Fruit fly (Drosophila melanogaster): Measurements from ENCODE around the gene foxo.

The foxo gene

DNA sequence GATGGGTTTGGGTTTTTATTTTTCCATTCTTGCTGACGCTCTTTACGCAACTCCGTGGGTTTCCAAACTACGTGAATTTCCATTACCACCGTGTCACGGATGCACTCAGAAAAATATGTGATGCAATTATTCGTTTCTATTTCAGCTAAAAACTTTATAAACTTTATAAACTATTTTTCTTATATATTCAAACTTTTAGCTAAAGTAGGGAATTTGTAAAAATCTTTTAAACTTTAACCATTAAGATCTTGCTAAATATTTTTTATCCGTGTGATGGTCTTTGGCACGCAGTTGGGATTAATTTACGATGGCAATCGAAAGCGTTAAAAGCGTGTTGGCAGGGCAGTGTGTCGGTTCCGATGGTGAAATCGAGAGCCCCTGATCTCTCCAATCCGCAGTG lies 38.7 kb downstream of the foxo start:
- no peak for TF ChIP-seq CG17801 (GFP tag; optimal IDR thresholded peaks at IDR 0.05; ENCODE audit: partially characterized antibody)

dm6 chr3R:14095916-14096315 lies 39.2 kb downstream of the foxo start:
- no peak for TF ChIP-seq CG17801 (GFP tag; optimal IDR thresholded peaks at IDR 0.05; ENCODE audit: partially characterized antibody)

DNA sequence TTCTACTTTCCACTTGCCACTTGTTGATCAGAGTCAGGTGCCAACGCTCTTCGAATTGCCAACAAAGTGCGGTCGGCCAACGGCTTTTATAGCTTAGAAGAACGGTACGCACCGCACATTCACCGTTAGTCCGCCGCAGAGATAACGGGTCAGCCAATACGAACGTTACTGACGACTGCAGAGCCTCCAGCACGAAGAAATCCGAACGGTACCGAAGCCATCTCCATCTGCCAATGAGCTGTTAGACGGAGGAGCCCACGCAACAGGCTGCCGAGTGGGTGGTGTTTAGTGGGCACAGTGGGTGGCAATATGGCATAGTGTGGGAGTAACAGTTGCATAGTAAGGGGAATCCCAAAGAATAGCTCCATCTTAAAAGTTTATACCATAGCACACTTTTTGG lies 40.0 kb downstream of the foxo start, which contains the start of gene CCHa1:
Gene CCHa1 (minus strand): TSS at position 44 of the 400 bp plus-strand sequence.
- TF ChIP-seq CG17801 (GFP tag; optimal IDR thresholded peaks at IDR 0.05; ENCODE audit: partially characterized antibody), result no peak

dm6 chr3R:14097980-14098379 lies 41.2 kb downstream of the foxo start, which contains the start of gene CG9920:
Gene CG9920 (minus strand): TSS chr3R:14098080.
- no peak for TF ChIP-seq CG17801 (GFP tag; optimal IDR thresholded peaks at IDR 0.05; ENCODE audit: partially characterized antibody)

DNA sequence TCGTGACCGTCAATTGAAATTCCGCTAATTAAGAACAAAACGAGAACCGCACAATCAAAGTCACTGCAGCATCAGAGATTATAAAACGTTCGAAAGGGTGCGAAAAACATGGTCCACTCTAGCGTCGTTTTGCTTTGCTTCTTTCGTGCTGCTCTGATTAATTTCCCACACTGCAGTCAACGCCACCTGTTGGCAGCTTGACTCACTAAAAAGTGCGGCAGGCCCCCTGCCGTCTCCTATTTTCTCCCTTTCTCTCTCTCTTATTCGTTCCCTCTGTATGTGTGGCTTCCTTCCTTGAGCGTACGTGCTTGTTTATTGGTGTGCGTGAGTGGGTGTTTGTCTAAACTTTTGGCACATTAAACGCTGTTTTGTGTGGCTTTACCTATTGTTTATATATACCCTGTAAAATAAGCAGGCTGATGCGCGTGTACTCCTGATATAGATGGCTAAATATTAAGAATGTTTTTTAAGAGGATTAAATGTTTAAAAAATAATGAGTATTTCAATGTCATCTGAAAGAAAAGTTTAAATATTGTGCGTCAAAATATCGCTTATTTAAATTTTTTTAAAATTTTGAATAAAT lies 41.9 kb downstream of the foxo start:
- no peak for TF ChIP-seq CG17801 (GFP tag; optimal IDR thresholded peaks at IDR 0.05; ENCODE audit: partially characterized antibody)

DNA sequence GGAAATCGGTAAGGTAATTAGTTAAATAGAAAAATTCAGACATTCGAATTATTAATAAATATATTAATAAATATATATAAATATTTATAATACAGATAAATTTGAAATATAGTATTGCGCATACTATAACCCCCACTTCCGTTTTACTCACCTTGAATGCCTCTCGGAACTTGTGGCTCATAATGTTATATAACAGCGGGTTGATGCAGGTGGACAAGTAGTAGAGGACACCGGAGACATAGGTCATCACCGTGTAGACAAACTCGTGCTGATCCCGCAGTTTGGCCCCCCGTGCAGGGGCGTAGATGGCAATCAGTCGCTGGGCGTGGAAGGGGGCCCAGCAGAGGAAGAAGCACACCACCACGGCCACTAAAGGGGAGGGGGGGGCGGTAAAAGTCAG lies 44.2 kb downstream of the foxo start:
- no peak for TF ChIP-seq CG17801 (GFP tag; optimal IDR thresholded peaks at IDR 0.05; ENCODE audit: partially characterized antibody)

dm6 chr3R:14103022-14103421 lies 46.3 kb downstream of the foxo start, which contains the start of gene PK1-R:
Gene PK1-R (minus strand): TSS chr3R:14103122.
- no peak for TF ChIP-seq CG17801 (GFP tag; optimal IDR thresholded peaks at IDR 0.05; ENCODE audit: partially characterized antibody)

DNA sequence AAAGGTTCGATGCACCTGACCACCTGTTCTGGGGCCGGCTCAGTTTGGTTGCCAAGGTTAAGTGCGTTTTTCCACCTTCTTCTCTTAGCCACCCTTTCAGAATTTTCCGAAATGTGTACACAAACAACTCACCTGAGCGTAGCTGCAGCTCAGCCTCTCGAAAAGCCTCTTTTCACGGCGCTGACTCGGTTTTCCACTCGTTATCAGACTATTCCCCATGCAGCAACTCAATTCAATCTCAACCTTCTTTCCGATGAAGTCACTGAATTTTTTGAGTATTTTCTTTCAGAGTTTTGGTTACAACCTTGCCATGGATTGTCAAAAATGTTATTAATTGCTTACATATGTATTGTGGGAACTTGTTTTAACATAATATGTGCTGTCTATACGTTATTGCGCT lies 50.9 kb downstream of the foxo start:
- no peak for TF ChIP-seq CG17801 (GFP tag; optimal IDR thresholded peaks at IDR 0.05; ENCODE audit: partially characterized antibody)

DNA sequence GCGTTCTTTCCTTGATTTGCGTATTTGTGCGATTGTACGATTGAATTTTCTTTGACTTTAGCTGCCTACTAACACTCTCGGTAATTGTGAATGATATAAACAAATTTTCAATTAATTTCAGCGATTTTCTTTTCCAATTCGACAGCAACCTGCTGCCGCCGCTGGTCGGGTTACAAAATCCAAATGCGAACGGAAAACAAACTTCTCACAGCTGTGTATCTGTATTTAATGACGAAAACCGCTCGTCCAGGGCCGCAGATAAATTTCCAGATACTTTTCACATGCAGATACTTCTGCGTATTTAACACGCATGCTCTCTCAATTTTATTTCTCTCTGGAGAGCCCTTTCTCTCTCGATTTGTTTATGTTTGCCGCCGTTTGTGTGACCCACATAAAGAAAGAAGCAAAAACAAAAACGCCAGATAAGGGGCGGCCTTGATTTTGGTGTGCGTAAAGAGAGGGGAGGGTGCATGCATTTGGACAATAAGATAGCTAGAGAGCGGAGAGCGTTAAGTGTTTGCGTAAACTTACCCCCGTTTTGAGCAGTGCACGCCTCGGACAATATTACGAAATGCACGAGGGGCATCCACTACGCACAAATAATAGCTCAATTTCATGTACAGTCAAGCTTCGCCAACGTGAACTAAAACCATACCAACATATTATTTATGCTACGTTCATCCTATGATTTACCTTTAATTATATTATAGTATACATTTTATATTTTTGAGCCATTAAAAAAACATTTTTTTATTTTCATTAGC lies 51.6 kb downstream of the foxo start, which contains the start of gene CG12402:
Gene CG12402 (minus strand): TSS at position 164 of the 764 bp plus-strand sequence.
- no peak for TF ChIP-seq CG17801 (GFP tag; optimal IDR thresholded peaks at IDR 0.05; ENCODE audit: partially characterized antibody)

- TF ChIP-seq CG17801 (GFP tag; optimal IDR thresholded peaks at IDR 0.05; ENCODE audit: partially characterized antibody), result no peak
These were observed 52.4 kb downstream of the foxo start, which contains the start of gene Or88a for dm6 chr3R:14109145-14109544. Gene Or88a (plus strand): TSS chr3R:14109445.

dm6 chr3R:14112066-14112465 lies 55.3 kb downstream of the foxo start, which contains the start of gene CG14357:
Gene CG14357 (minus strand): TSS chr3R:14112166.
- TF ChIP-seq CG17801 (GFP tag; optimal IDR thresholded peaks at IDR 0.05; ENCODE audit: partially characterized antibody), result no peak

dm6 chr3R:14116088-14116487 lies 59.3 kb downstream of the foxo start:
- TF ChIP-seq CG17801 (GFP tag; optimal IDR thresholded peaks at IDR 0.05; ENCODE audit: partially characterized antibody), result no peak

DNA sequence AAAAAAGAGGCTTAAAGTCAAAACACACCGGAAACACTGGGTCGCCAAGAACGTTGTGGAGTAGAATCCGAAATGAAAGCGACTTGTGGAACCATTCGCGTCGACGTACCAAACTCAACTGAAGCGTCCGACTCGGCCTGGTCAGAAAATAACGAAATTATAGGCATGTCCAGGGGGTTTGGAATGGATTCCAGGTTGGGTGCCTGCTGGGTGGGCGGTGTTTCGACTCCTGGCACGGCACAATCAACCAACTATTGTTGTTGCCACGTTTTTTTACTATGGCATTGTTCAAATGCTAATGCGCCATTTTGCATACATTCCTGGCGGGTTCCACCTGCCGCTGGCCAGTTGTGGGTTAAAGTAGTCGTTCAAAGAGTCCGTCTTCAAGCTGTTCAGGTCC lies 61.6 kb downstream of the foxo start, which contains the start of gene Kif19A:
Gene Kif19A (minus strand): TSS at position 101 of the 400 bp plus-strand sequence.
- no peak for TF ChIP-seq CG17801 (GFP tag; optimal IDR thresholded peaks at IDR 0.05; ENCODE audit: partially characterized antibody)

DNA sequence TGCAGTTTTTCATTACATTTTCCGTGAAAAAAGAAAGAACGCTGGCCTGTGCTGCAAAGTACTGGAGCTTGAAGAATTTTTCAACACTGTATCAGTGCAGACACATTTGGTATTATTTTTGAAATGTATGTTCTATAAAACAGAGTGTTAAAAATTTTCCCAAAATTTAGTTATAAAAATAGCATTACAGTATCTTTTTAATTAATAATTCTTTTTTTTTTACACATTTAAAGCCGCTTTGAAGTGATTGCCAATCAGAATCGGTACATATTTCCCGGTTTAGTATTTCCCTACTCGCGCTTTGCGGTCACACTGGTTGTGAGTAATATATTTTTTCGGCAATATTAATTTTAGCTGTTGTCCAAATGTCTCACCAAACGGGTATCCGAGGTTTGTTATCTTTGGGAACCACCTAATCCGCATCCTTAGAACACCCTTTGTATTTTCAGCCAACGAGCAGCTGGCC lies 65.6 kb downstream of the foxo start, which contains the start of the genes Abi and twf:
Gene Abi (minus strand): TSS at position 74 of the 466 bp plus-strand sequence.
Gene twf (plus strand): TSS at position 308 of the 466 bp plus-strand sequence.
- peak; percentile 34 for TF ChIP-seq CG17801 (GFP tag; optimal IDR thresholded peaks at IDR 0.05; ENCODE audit: partially characterized antibody)

- peak; percentile 93 for TF ChIP-seq CG17801 (GFP tag; optimal IDR thresholded peaks at IDR 0.05; ENCODE audit: partially characterized antibody)
These were observed 68.9 kb downstream of the foxo start, which contains the start of the genes 140up and Polr2B for dm6 chr3R:14125479-14126121. Gene 140up (minus strand): TSS chr3R:14125548. Gene Polr2B (plus strand): TSS chr3R:14125791.

All from ovary, adult (tissue).